Fruit fly (Drosophila melanogaster) whole organism, embryonic: ENCODE data around the gene uif.

Source experiments
- BEAF-32 ChIP-seq: fragments of 200-800 bp; sonication (Bioruptor generic); optimal IDR thresholded peaks from 3 replicates; lab custom pipeline; 2017; ENCODE audit warnings: missing biosample characterization, missing genetic modification characterization, mild to moderate bottlenecking, moderate library complexity, missing genetic modification reagents
- CG10431 ChIP-seq: fragments of 200-800 bp; sonication (Bioruptor generic); optimal IDR thresholded peaks from 3 replicates; lab custom pipeline; 2018; ENCODE audit warnings: missing biosample characterization, mild to moderate bottlenecking, missing genetic modification characterization
- CG10959 ChIP-seq: fragments of 200-800 bp; sonication (Bioruptor generic); IDR thresholded peaks from 2 replicates; pipeline ENCODE4 v1.3.6; 2022; ENCODE audit warnings: missing biosample characterization, missing genetic modification characterization
- CG11723 ChIP-seq: fragments of 200-800 bp; sonication (Bioruptor generic); optimal IDR thresholded peaks from 2 replicates; lab custom pipeline; 2017; ENCODE audit warnings: missing biosample characterization, mild to moderate bottlenecking, missing genetic modification characterization
- CG13123 ChIP-seq: fragments of 200-800 bp; sonication (Bioruptor generic); optimal IDR thresholded peaks from 2 replicates; lab custom pipeline; 2016; ENCODE audit warnings: missing biosample characterization, missing genetic modification characterization
- CG13624 ChIP-seq: fragments of 200-800 bp; sonication (Bioruptor generic); optimal IDR thresholded peaks from 2 replicates; lab custom pipeline; 2016; ENCODE audit warnings: missing biosample characterization, missing genetic modification characterization
- CG13775 ChIP-seq: fragments of 200-800 bp; sonication (Bioruptor generic); optimal IDR thresholded peaks from 3 replicates; lab custom pipeline; 2017; ENCODE audit warnings: missing biosample characterization, mild to moderate bottlenecking, missing genetic modification characterization
- CG15269 ChIP-seq: fragments of 200-800 bp; sonication (Bioruptor generic); optimal IDR thresholded peaks from 2 replicates; lab custom pipeline; 2018; ENCODE audit warnings: missing biosample characterization, mild to moderate bottlenecking, missing genetic modification characterization, moderate library complexity
- CG1602 ChIP-seq: fragments of 200-800 bp; sonication (Bioruptor generic); optimal IDR thresholded peaks from 3 replicates; lab custom pipeline; 2016; ENCODE audit warnings: missing biosample characterization, missing genetic modification characterization
- CG1647 ChIP-seq: fragments of 200-800 bp; sonication (Bioruptor generic); optimal IDR thresholded peaks from 3 replicates; lab custom pipeline; 2016; ENCODE audit warnings: missing biosample characterization, missing genetic modification characterization
- CG17829 ChIP-seq: fragments of 200-800 bp; optimal IDR thresholded peaks from 2 replicates; lab custom pipeline; 2019; ENCODE audit warnings: missing biosample characterization, mild to moderate bottlenecking, missing genetic modification characterization, moderate library complexity
- CG18011 ChIP-seq: fragments of 200-800 bp; sonication (Bioruptor generic); optimal IDR thresholded peaks from 2 replicates; lab custom pipeline; 2017; ENCODE audit warnings: missing biosample characterization, missing genetic modification characterization, mild to moderate bottlenecking, moderate library complexity, missing genotype
- CG18764 ChIP-seq: fragments of 200-800 bp; sonication (Bioruptor generic); optimal IDR thresholded peaks from 3 replicates; lab custom pipeline; 2016; ENCODE audit warnings: missing biosample characterization, missing genetic modification characterization
- CG2202 ChIP-seq: fragments of 200-800 bp; sonication (Bioruptor generic); optimal IDR thresholded peaks from 2 replicates; lab custom pipeline; 2018; ENCODE audit warnings: missing biosample characterization, mild to moderate bottlenecking, missing genetic modification characterization
- CG30431 ChIP-seq: fragments of 200-800 bp; sonication (Bioruptor generic); optimal IDR thresholded peaks from 2 replicates; lab custom pipeline; 2017; ENCODE audit warnings: missing biosample characterization, missing genetic modification characterization
- CG3163 ChIP-seq: fragments of 200-800 bp; sonication (Bioruptor generic); optimal IDR thresholded peaks from 3 replicates; lab custom pipeline; 2016; ENCODE audit warnings: missing biosample characterization, missing genetic modification characterization
- CG6175 ChIP-seq: fragments of 200-800 bp; sonication (Bioruptor generic); IDR thresholded peaks from 3 replicates; pipeline ENCODE4 v1.3.6; 2022; ENCODE audit warnings: missing biosample characterization, missing genetic modification characterization
- CG6765 ChIP-seq: fragments of 200-800 bp; sonication (Bioruptor generic); optimal IDR thresholded peaks from 3 replicates; lab custom pipeline; 2017; ENCODE audit warnings: missing biosample characterization, mild to moderate bottlenecking, missing genetic modification characterization
- CG7839 ChIP-seq: fragments of 200-800 bp; sonication (Bioruptor generic); optimal IDR thresholded peaks from 3 replicates; lab custom pipeline; 2018; ENCODE audit warnings: missing biosample characterization, mild to moderate bottlenecking, missing genetic modification characterization, moderate library complexity
- CG7987 ChIP-seq: fragments of 200-800 bp; sonication (Bioruptor generic); optimal IDR thresholded peaks from 2 replicates; lab custom pipeline; 2018; ENCODE audit warnings: missing biosample characterization, mild to moderate bottlenecking, missing genetic modification characterization, moderate library complexity
- Camta ChIP-seq: fragments of 200-800 bp; sonication (Bioruptor generic); optimal IDR thresholded peaks from 2 replicates; lab custom pipeline; 2016; ENCODE audit warnings: missing biosample characterization, missing genetic modification characterization
- CkIIα-i1 ChIP-seq: fragments of 200-800 bp; sonication (Bioruptor generic); IDR thresholded peaks from 2 replicates; pipeline ENCODE4 v1.3.6; 2022; ENCODE audit warnings: missing biosample characterization, missing genetic modification characterization
- D19A ChIP-seq: fragments of 200-800 bp; optimal IDR thresholded peaks from 3 replicates; lab custom pipeline; 2019; ENCODE audit warnings: missing biosample characterization, mild to moderate bottlenecking, missing genetic modification characterization, moderate library complexity
- ERR ChIP-seq: fragments of 200-800 bp; sonication (Bioruptor generic); optimal IDR thresholded peaks from 2 replicates; lab custom pipeline; 2016; ENCODE audit warnings: missing biosample characterization, missing genetic modification characterization
- GATAe ChIP-seq: fragments of 200-800 bp; sonication (Bioruptor generic); conservative IDR thresholded peaks from 2 replicates; pipeline ENCODE4 v1.3.6; 2022; ENCODE audit warnings: missing biosample characterization, missing genetic modification characterization
- HLH54F ChIP-seq: fragments of 200-800 bp; sonication (Bioruptor generic); optimal IDR thresholded peaks from 3 replicates; lab custom pipeline; 2016; ENCODE audit warnings: missing biosample characterization, missing genetic modification characterization
- HmgZ ChIP-seq: fragments of 200-800 bp; sonication (Bioruptor generic); optimal IDR thresholded peaks from 2 replicates; lab custom pipeline; 2018; ENCODE audit warnings: missing biosample characterization, mild to moderate bottlenecking, missing genetic modification characterization
- Lhr ChIP-seq: fragments of 200-800 bp; sonication (Bioruptor generic); optimal IDR thresholded peaks from 3 replicates; lab custom pipeline; 2017; ENCODE audit warnings: mild to moderate bottlenecking, missing biosample characterization, missing genetic modification reagents, missing genetic modification characterization
- MESR4 ChIP-seq: fragments of 200-800 bp; sonication (Bioruptor generic); optimal IDR thresholded peaks from 2 replicates; lab custom pipeline; 2018; ENCODE audit warnings: missing biosample characterization, mild to moderate bottlenecking, missing genetic modification characterization, moderate library complexity
- Max ChIP-seq: fragments of 200-800 bp; sonication (Bioruptor generic); optimal IDR thresholded peaks from 2 replicates; lab custom pipeline; 2016; ENCODE audit warnings: missing biosample characterization, mild to moderate bottlenecking, missing genetic modification characterization
- Nf-YA ChIP-seq: fragments of 200-800 bp; sonication (Bioruptor generic); IDR thresholded peaks from 2 replicates; pipeline ENCODE4 v1.3.6; 2022; ENCODE audit warnings: missing biosample characterization, missing genetic modification characterization
- Oli ChIP-seq: fragments of 200-800 bp; sonication (Bioruptor generic); optimal IDR thresholded peaks from 2 replicates; lab custom pipeline; 2018; ENCODE audit warnings: missing biosample characterization, mild to moderate bottlenecking, missing genetic modification characterization, moderate library complexity
- Pdp1 ChIP-seq, 2 experiments: fragments of 200-800 bp; sonication (Bioruptor generic); optimal IDR thresholded peaks; 3 replicates each; lab custom pipeline; 2016; ENCODE audit warnings: missing biosample characterization in 2 of 2, missing genetic modification characterization in 2 of 2, mild to moderate bottlenecking in 1 of 2, moderate library complexity in 1 of 2
- ato ChIP-seq: fragments of 200-800 bp; sonication (Bioruptor generic); IDR thresholded peaks from 2 replicates; pipeline ENCODE4 v1.3.6; 2022; ENCODE audit warnings: missing biosample characterization, missing genetic modification characterization; ENCODE audit not compliant: partially characterized antibody
- disco-r ChIP-seq: fragments of 200-800 bp; sonication (Bioruptor generic); optimal IDR thresholded peaks from 2 replicates; lab custom pipeline; 2016; ENCODE audit warnings: missing biosample characterization, missing genetic modification characterization
- dmrt11E ChIP-seq: fragments of 200-800 bp; sonication (Bioruptor generic); optimal IDR thresholded peaks from 3 replicates; lab custom pipeline; 2018; ENCODE audit warnings: missing biosample characterization, mild to moderate bottlenecking, missing genetic modification characterization, moderate library complexity
- grn ChIP-seq: fragments of 200-800 bp; sonication (Bioruptor generic); optimal IDR thresholded peaks from 3 replicates; lab custom pipeline; 2017; ENCODE audit warnings: missing biosample characterization, missing genetic modification characterization
- gsb ChIP-seq: fragments of 200-800 bp; sonication (Bioruptor generic); IDR thresholded peaks from 2 replicates; pipeline ENCODE4 v1.3.6; 2022; ENCODE audit warnings: missing biosample characterization, missing genetic modification characterization
- gsb-n ChIP-seq: fragments of 200-800 bp; sonication (Bioruptor generic); optimal IDR thresholded peaks from 3 replicates; lab custom pipeline; 2018; ENCODE audit warnings: missing biosample characterization, mild to moderate bottlenecking, missing genetic modification characterization
- hth ChIP-seq: fragments of >200 bp; optimal IDR thresholded peaks from 2 replicates; lab custom pipeline; 2017; ENCODE audit warnings: inconsistent platforms
- insv ChIP-seq, 2 experiments: fragments of 200-800 bp; sonication (Bioruptor generic); optimal IDR thresholded peaks; 3 replicates each; lab custom pipeline; 2016 to 2018; ENCODE audit warnings: missing biosample characterization in 2 of 2, missing genetic modification characterization in 2 of 2
- inv ChIP-seq: fragments of 200-800 bp; sonication (Bioruptor generic); IDR thresholded peaks from 2 replicates; pipeline ENCODE4 v1.3.6; 2022; ENCODE audit warnings: missing biosample characterization, missing genetic modification characterization; ENCODE audit not compliant: partially characterized antibody
- nerfin-1 ChIP-seq: fragments of 200-800 bp; sonication (Bioruptor generic); optimal IDR thresholded peaks from 3 replicates; lab custom pipeline; 2019; ENCODE audit warnings: missing biosample characterization, mild to moderate bottlenecking, missing genetic modification characterization, moderate library complexity
- odd ChIP-seq: fragments of 200-800 bp; sonication (Bioruptor generic); optimal IDR thresholded peaks from 2 replicates; lab custom pipeline; 2017; ENCODE audit warnings: missing biosample characterization, mild to moderate bottlenecking, missing genetic modification characterization
- onecut ChIP-seq: fragments of 200-800 bp; sonication (Bioruptor generic); IDR thresholded peaks from 2 replicates; pipeline ENCODE4 v1.3.6; 2022; ENCODE audit warnings: missing biosample characterization, missing genetic modification characterization
- pan ChIP-seq, 4 experiments: fragments of >200 bp in 3 of 4; fragments of 200-800 bp in 1 of 4; sonication (Bioruptor generic) in 1 of 4; optimal IDR thresholded peaks in 3 of 4; IDR thresholded peaks in 1 of 4; 2 replicates each; pipeline versions ENCODE4 v1.3.6 to Lab custom; 2017 to 2022; ENCODE audit warnings: missing biosample characterization in 2 of 4, missing genetic modification characterization in 2 of 4, mixed read lengths in 1 of 4
- psq ChIP-seq: fragments of 200-800 bp; sonication (Bioruptor generic); optimal IDR thresholded peaks from 2 replicates; lab custom pipeline; 2017; ENCODE audit warnings: missing biosample characterization, missing genetic modification characterization
- run ChIP-seq: fragments of 200-800 bp; sonication (Bioruptor generic); optimal IDR thresholded peaks from 3 replicates; lab custom pipeline; 2018; ENCODE audit warnings: missing biosample characterization, mild to moderate bottlenecking, missing genetic modification characterization
- slou ChIP-seq: fragments of 200-800 bp; sonication (Bioruptor generic); optimal IDR thresholded peaks from 3 replicates; lab custom pipeline; 2016; ENCODE audit warnings: missing biosample characterization, missing genetic modification characterization
- z ChIP-seq: fragments of 200-800 bp; sonication (Bioruptor generic); IDR thresholded peaks from 3 replicates; pipeline ENCODE4 v1.3.6; 2022; ENCODE audit warnings: missing biosample characterization, missing genetic modification characterization

The uif gene

dm6 chr2L:6968013-6968517 lies 42.1 kb downstream of the uif start (continued):
- peak in 1 of 2 experiments; percentile 52 for TF ChIP-seq pan (optimal IDR thresholded peaks at IDR 0.05; lab: Kevin White, UChicago)
- TF ChIP-seq pan (GFP tag; optimal IDR thresholded peaks at IDR 0.05 in 1 of 2, IDR thresholded peaks at IDR 0.05 in 1 of 2) = no peak
- peak; percentile 88 for TF ChIP-seq CG13624 (GFP tag; lab: Kevin White, UChicago)
- TF ChIP-seq CG30431 (GFP tag; lab: Kevin White, UChicago) = no peak
- TF ChIP-seq gsb-n (tag; lab: Kevin White, UChicago) = peak; percentile 15
- no peak for TF ChIP-seq CG2202 (tag; lab: Kevin White, UChicago)
- TF ChIP-seq onecut (GFP tag; lab: Robert Waterston, UW) = peak; percentile 55
- TF ChIP-seq Camta (GFP tag; lab: Kevin White, UChicago) = peak; percentile 47
- peak; percentile 32 for TF ChIP-seq HLH54F
- peak; percentile 93 for TF ChIP-seq MESR4 (GFP tag; lab: Kevin White, UChicago)
- TF ChIP-seq GATAe (GFP tag; lab: Robert Waterston, UW) = no peak
- TF ChIP-seq D19A (tag; lab: Kevin White, UChicago) = peak; percentile 32
- TF ChIP-seq CG13123 (GFP tag; lab: Kevin White, UChicago) = peak; percentile 27
- TF ChIP-seq CG6175 (GFP tag; lab: Robert Waterston, UW) = no peak
- TF ChIP-seq HmgZ (tag; lab: Kevin White, UChicago) = peak; percentile 53
- peak; percentile 27 for TF ChIP-seq Oli (tag; lab: Kevin White, UChicago)
- no peak for TF ChIP-seq odd (GFP tag; lab: Kevin White, UChicago)
- no peak for TF ChIP-seq disco-r (GFP tag; lab: Kevin White, UChicago)
- TF ChIP-seq CG15269 = peak; percentile 41
- TF ChIP-seq run (tag; lab: Kevin White, UChicago) = no peak
- TF ChIP-seq CG18011 (GFP tag; lab: Kevin White, UChicago) = peak; percentile 28
- no peak for TF ChIP-seq CG18764
- no peak for TF ChIP-seq hth (lab: Kevin White, UChicago)
- no peak for TF ChIP-seq CG10959 (GFP tag; lab: Robert Waterston, UW)
- TF ChIP-seq insv (GFP tag; optimal IDR thresholded peaks at IDR 0.05; lab: Kevin White, UChicago) = no peak
- TF ChIP-seq Pdp1 (GFP tag; optimal IDR thresholded peaks at IDR 0.05; lab: Kevin White, UChicago) = peak; percentile 33 to 62
- TF ChIP-seq CG3163 = peak; percentile 14
- TF ChIP-seq CG17829 (tag; lab: Kevin White, UChicago) = peak; percentile 20
- TF ChIP-seq Nf-YA (GFP tag; lab: Robert Waterston, UW) = 0 out of 2 replicates have a peak, but pooled peaks have one; percentile 34
- TF ChIP-seq grn (GFP tag; lab: Kevin White, UChicago) = no peak
- TF ChIP-seq inv (GFP tag; lab: Robert Waterston, UW) = no peak
- no peak for TF ChIP-seq nerfin-1 (tag; lab: Kevin White, UChicago)
- TF ChIP-seq CkIIα-i1 (GFP tag; lab: Robert Waterston, UW) = no peak
- 0 out of 3 replicates have a peak, but pooled peaks have one; percentile 6 for TF ChIP-seq z (GFP tag; lab: Robert Waterston, UW)
- TF ChIP-seq CG7839 = peak; percentile 61
- TF ChIP-seq ato (GFP tag; lab: Robert Waterston, UW) = peak; percentile 55
- TF ChIP-seq gsb (GFP tag; lab: Robert Waterston, UW) = no peak
- no peak for TF ChIP-seq Lhr (GFP tag; lab: Kevin White, UChicago)
- no peak for TF ChIP-seq CG6765 (GFP tag; lab: Kevin White, UChicago)
- TF ChIP-seq psq = no peak
- TF ChIP-seq Max (GFP tag; lab: Kevin White, UChicago) = no peak
- no peak for TF ChIP-seq CG7987 (GFP tag; lab: Kevin White, UChicago)
- TF ChIP-seq CG10431 = no peak
- TF ChIP-seq BEAF-32 = no peak
- TF ChIP-seq ERR (GFP tag; lab: Kevin White, UChicago) = peak; percentile 54
- no peak for TF ChIP-seq CG1602 (GFP tag; lab: Kevin White, UChicago)
- no peak for TF ChIP-seq slou (GFP tag; lab: Kevin White, UChicago)
- no peak for TF ChIP-seq CG11723 (GFP tag; lab: Kevin White, UChicago)
- peak; percentile 54 for TF ChIP-seq CG13775 (GFP tag; lab: Kevin White, UChicago)
- peak; percentile 69 for TF ChIP-seq CG1647
- peak; percentile 30 for TF ChIP-seq dmrt11E (tag; lab: Kevin White, UChicago)
